Worm (Caenorhabditis elegans) whole organism, L3 larva: ENCODE measurements around the gene uev-2.
A peak's percentile ranks its signal among the peaks of the same experiment; 100 is the strongest.

Experiments used
- ZK546.5 ChIP-seq: sonication (generic microtip); optimal IDR thresholded peaks from 2 replicates; lab custom pipeline; 2017; ENCODE audit warnings: missing biosample characterization, missing genetic modification characterization
- aly-2 ChIP-seq: fragments of 150-350 bp; optimal IDR thresholded peaks from 2 replicates; lab custom pipeline; 2014; ENCODE audit warnings: missing biosample characterization, missing genetic modification characterization
- ama-1 ChIP-seq: fragments of 150-350 bp; optimal IDR thresholded peaks from 2 replicates; lab custom pipeline; 2018
- ceh-16 ChIP-seq: sonication (generic microtip); optimal IDR thresholded peaks from 2 replicates; lab custom pipeline; 2017; ENCODE audit warnings: missing biosample characterization, missing genetic modification characterization
- ceh-28 ChIP-seq: fragments of 150-350 bp; optimal IDR thresholded peaks from 2 replicates; lab custom pipeline; 2014; ENCODE audit warnings: missing biosample characterization, missing genetic modification reagents, missing genetic modification characterization
- ceh-82 ChIP-seq: fragments of 150-350 bp; optimal IDR thresholded peaks from 2 replicates; lab custom pipeline; 2014; ENCODE audit warnings: missing biosample characterization, missing genetic modification characterization
- daf-12 ChIP-seq: fragments of 150-350 bp; optimal IDR thresholded peaks from 2 replicates; lab custom pipeline; 2014; ENCODE audit warnings: missing biosample characterization, missing genetic modification reagents, missing genetic modification characterization
- egl-5 ChIP-seq: fragments of 150-350 bp; optimal IDR thresholded peaks from 2 replicates; lab custom pipeline; 2017; ENCODE audit warnings: missing biosample characterization, missing genetic modification reagents, missing genetic modification characterization, inconsistent platforms
- elt-1 ChIP-seq: fragments of 150-350 bp; optimal IDR thresholded peaks from 2 replicates; lab custom pipeline; 2014; ENCODE audit warnings: missing biosample characterization, missing genetic modification characterization
- elt-2 ChIP-seq: sonication (generic microtip); optimal IDR thresholded peaks from 2 replicates; lab custom pipeline; 2016; ENCODE audit warnings: missing genetic modification reagents, mild to moderate bottlenecking, missing genetic modification characterization, missing compliant biosample characterization
- elt-3 ChIP-seq, 3 experiments: fragments of 150-350 bp in 1 of 3; sonication (generic microtip) in 2 of 3; optimal IDR thresholded peaks; 2 replicates in 2 of 3; 4 replicates in 1 of 3; lab custom pipeline; 2014 to 2017; ENCODE audit warnings: missing biosample characterization in 3 of 3, missing genetic modification characterization in 3 of 3
- fkh-10 ChIP-seq: sonication (generic microtip); optimal IDR thresholded peaks from 2 replicates; lab custom pipeline; 2017; ENCODE audit warnings: missing biosample characterization, missing genetic modification reagents, missing genetic modification characterization
- fkh-2 ChIP-seq: fragments of 150-350 bp; optimal IDR thresholded peaks from 2 replicates; lab custom pipeline; 2014; ENCODE audit warnings: missing biosample characterization, missing genetic modification reagents, missing genetic modification characterization
- hmg-11 ChIP-seq: sonication (generic microtip); optimal IDR thresholded peaks from 2 replicates; lab custom pipeline; 2016; ENCODE audit warnings: missing genetic modification characterization, missing compliant biosample characterization
- lin-15B ChIP-seq: fragments of 150-350 bp; optimal IDR thresholded peaks from 2 replicates; lab custom pipeline; 2014; ENCODE audit warnings: missing biosample characterization, missing genetic modification characterization
- lin-39 ChIP-seq: fragments of 150-350 bp; optimal IDR thresholded peaks from 2 replicates; lab custom pipeline; 2018; ENCODE audit warnings: missing biosample characterization, missing genetic modification reagents, missing genetic modification characterization
- lsy-12 ChIP-seq: sonication (generic microtip); optimal IDR thresholded peaks from 2 replicates; lab custom pipeline; 2016; ENCODE audit warnings: mild to moderate bottlenecking, missing genetic modification characterization, missing compliant biosample characterization
- mml-1 ChIP-seq: fragments of 150-350 bp; sonication (generic microtip); optimal IDR thresholded peaks from 3 replicates; lab custom pipeline; 2014; ENCODE audit warnings: missing biosample characterization, missing genetic modification characterization
- nfya-1 ChIP-seq: sonication (generic microtip); optimal IDR thresholded peaks from 2 replicates; lab custom pipeline; 2017; ENCODE audit warnings: missing genetic modification characterization, mild to moderate bottlenecking, missing compliant biosample characterization, antibody characterized with exemption, moderate library complexity; ENCODE audit not compliant: insufficient read depth
- nhr-11 ChIP-seq: fragments of 150-350 bp; optimal IDR thresholded peaks from 2 replicates; lab custom pipeline; 2014; ENCODE audit warnings: missing biosample characterization, missing genetic modification characterization
- nhr-23 ChIP-seq: fragments of 150-350 bp; optimal IDR thresholded peaks from 2 replicates; lab custom pipeline; 2014; ENCODE audit warnings: missing biosample characterization, missing genetic modification reagents, missing genetic modification characterization
- nhr-237 ChIP-seq: fragments of 150-350 bp; optimal IDR thresholded peaks from 2 replicates; lab custom pipeline; 2014; ENCODE audit warnings: missing biosample characterization, missing genetic modification characterization
- nhr-25 ChIP-seq: sonication (generic microtip); optimal IDR thresholded peaks from 2 replicates; lab custom pipeline; 2017; ENCODE audit warnings: missing biosample characterization, missing genetic modification characterization
- nhr-43 ChIP-seq: sonication (generic microtip); optimal IDR thresholded peaks from 2 replicates; lab custom pipeline; 2016; ENCODE audit warnings: mild to moderate bottlenecking, missing genetic modification characterization, missing compliant biosample characterization; ENCODE audit not compliant: poor library complexity, severe bottlenecking
- nhr-67 ChIP-seq: fragments of 150-350 bp; optimal IDR thresholded peaks from 2 replicates; lab custom pipeline; 2014; ENCODE audit warnings: missing biosample characterization, missing genetic modification characterization
- nhr-76 ChIP-seq: fragments of 150-350 bp; sonication (generic microtip); optimal IDR thresholded peaks from 5 replicates; lab custom pipeline; 2014; ENCODE audit warnings: missing biosample characterization, missing genetic modification characterization
- pha-4 ChIP-seq: fragments of 150-350 bp; optimal IDR thresholded peaks from 2 replicates; lab custom pipeline; 2014; ENCODE audit warnings: missing biosample characterization, missing genetic modification reagents, missing genetic modification characterization
- pqm-1 ChIP-seq: fragments of 150-350 bp; optimal IDR thresholded peaks from 2 replicates; lab custom pipeline; 2017; ENCODE audit warnings: missing biosample characterization, missing genetic modification characterization, inconsistent platforms
- unc-39 ChIP-seq: sonication (generic microtip); optimal IDR thresholded peaks from 4 replicates; lab custom pipeline; 2017; ENCODE audit warnings: missing biosample characterization, missing genetic modification characterization
- unc-62 ChIP-seq: fragments of 150-350 bp; sonication (generic microtip); optimal IDR thresholded peaks from 4 replicates; lab custom pipeline; 2014; ENCODE audit warnings: missing biosample characterization, missing genetic modification reagents, missing genetic modification characterization
- zag-1 ChIP-seq: fragments of 150-350 bp; optimal IDR thresholded peaks from 2 replicates; lab custom pipeline; 2014; ENCODE audit warnings: missing biosample characterization, missing genetic modification characterization
- ztf-11 ChIP-seq: fragments of 150-350 bp; optimal IDR thresholded peaks from 2 replicates; lab custom pipeline; 2014; ENCODE audit warnings: missing biosample characterization, missing genetic modification characterization
- ztf-4 ChIP-seq: fragments of 150-350 bp; optimal IDR thresholded peaks from 2 replicates; lab custom pipeline; 2014; ENCODE audit warnings: missing biosample characterization, missing genetic modification characterization

uev-2 gene

DNA sequence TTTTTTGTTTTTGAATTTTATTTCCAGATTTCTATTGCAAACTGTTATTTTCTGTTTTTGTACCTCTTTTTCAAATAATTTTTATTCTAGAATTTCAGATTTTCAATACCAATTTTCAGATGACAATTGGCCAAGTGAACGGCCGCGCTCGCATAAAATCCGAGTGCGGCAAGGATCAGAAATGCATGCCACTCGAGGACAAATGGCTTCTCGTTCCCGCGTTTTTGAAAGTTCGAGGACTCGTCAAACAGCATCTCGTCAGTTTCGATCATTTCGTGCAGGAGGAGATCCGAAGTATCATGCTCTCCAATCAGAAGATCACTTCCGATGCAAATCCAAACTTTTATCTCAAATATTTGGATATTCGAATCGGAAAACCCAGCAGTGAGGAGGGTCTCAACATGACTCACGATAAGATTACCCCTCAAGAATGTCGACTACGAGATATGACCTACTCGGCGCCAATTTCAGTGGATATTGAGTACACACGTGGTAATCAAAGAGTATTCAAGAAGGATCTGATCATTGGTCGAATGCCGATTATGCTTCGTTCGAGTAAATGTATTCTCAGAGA lies 25.6 kb upstream of the uev-2 start, which contains the start of gene rpc-2:
Gene rpc-2 (plus strand): TSS at position 120 of the 574 bp plus-strand sequence.
- TF ChIP-seq ceh-28 (tag; lab: Kevin White, UChicago), result no peak
- TF ChIP-seq ama-1 (lab: Kevin White, UChicago), result peak; percentile 64
- TF ChIP-seq elt-2 (tag; lab: Kevin White, UChicago), result peak; percentile 8

DNA sequence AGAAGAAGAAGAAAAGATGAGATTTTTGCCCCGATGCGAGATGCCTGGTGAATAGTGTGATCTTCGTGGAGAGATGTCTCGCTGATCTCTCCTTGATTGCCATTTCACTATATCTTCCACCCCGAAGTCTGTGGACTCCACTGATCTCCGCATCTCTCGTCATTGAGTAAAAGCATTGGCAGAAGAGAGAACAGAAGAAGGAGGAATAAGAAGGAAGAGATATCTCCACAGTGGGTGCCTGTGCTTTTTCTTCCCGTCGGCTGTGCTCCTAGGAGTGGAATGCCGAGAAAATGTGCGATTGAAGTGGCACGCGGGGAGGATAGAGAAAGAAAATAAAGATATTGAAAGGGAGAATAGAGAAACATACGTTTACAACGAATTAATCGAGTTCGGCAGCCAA lies 19.2 kb upstream of the uev-2 start:
- TF ChIP-seq daf-12 (tag; lab: Kevin White, UChicago) (no peak), nfya-1 (tag; lab: Kevin White, UChicago) (peak; percentile 23)

DNA sequence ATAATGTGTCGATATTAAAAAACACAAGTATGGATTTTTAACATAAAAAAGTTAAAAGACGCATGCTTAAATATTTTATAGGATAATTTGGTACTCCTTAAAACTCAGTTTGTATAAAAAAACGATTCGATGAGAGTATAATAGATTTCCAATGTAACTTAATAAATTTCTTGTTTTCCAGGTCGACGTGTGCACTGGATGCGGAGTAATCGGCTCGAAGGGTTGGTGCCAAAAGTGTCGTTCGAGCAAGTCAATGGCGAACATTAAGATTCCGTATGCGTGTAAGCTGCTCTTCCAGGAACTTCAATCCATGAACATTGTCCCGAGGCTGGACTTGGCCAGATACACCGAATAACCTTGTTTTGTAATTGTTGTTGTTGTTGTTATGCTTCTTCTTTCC lies 18.6 kb upstream of the uev-2 start:
- no peak for TF ChIP-seq pha-4
- no peak for TF ChIP-seq lsy-12 (tag; lab: Kevin White, UChicago)
- no peak for TF ChIP-seq ceh-16 (tag; lab: Kevin White, UChicago)
- TF ChIP-seq ceh-82 (tag; lab: Kevin White, UChicago), result no peak
- no peak for TF ChIP-seq aly-2
- no peak for TF ChIP-seq fkh-2 (tag; lab: Kevin White, UChicago)
- no peak for TF ChIP-seq nhr-25 (tag; lab: Kevin White, UChicago)
- TF ChIP-seq ama-1 (lab: Kevin White, UChicago), result no peak
- TF ChIP-seq lin-39 (tag; lab: Kevin White, UChicago), result no peak
- no peak for TF ChIP-seq ztf-11 (tag; lab: Kevin White, UChicago)
- TF ChIP-seq lin-15B (tag; lab: Kevin White, UChicago), result no peak
- no peak for TF ChIP-seq fkh-10 (GFP tag; lab: Kevin White, UChicago)
- no peak for TF ChIP-seq nhr-67
- no peak for TF ChIP-seq nhr-76
- TF ChIP-seq mml-1, result no peak

DNA sequence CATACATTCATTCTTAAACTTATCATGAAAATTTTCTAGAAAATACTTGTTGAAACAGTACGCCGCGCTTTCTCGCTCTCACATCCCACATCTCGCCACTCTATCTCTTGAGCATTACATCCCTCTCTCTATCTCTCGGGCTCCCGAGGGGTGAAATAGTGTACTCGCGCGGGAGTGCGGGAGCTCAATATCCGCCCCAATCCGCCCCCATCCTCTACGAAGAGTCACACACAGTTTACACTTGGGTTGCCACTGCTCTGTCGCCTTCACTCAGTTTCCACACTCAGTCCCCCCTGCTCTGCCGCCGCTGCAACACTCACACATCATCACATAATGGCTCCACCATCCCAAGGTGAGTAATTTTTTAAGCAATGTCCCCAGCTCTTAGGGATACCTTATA lies 18.1 kb upstream of the uev-2 start, which contains the start of gene mlc-3:
Gene mlc-3 (plus strand): TSS at position 227 of the 400 bp plus-strand sequence.
- TF ChIP-seq unc-39 (tag; lab: Kevin White, UChicago) (no peak), ceh-16 (tag; lab: Kevin White, UChicago) (no peak), egl-5 (tag; lab: Kevin White, UChicago) (no peak), lsy-12 (tag; lab: Kevin White, UChicago) (no peak), mml-1 (no peak), nhr-23 (no peak), nfya-1 (tag; lab: Kevin White, UChicago) (no peak), daf-12 (tag; lab: Kevin White, UChicago) (no peak)

DNA sequence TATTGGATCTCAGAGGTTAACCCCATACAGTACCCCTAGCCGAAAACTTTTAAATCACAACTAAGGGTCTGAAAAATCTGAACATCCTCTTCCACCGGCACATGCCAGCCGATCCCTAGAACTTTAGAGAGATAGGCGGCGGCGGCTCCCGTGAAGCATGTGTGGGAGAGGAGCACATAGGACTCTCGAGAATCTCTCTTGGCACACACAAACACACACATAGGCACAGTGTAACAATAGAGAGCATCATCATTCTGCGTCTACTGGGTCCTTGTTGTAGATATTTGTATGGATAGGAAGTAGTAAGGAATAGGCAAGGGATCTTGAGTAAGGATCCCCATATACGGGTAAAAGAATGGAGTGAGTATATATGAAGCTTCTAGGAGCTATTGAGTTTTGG lies 17.2 kb upstream of the uev-2 start:
- TF ChIP-seq nhr-43 (tag; lab: Kevin White, UChicago) (no peak), unc-62 (GFP tag; lab: Kevin White, UChicago) (no peak)

DNA sequence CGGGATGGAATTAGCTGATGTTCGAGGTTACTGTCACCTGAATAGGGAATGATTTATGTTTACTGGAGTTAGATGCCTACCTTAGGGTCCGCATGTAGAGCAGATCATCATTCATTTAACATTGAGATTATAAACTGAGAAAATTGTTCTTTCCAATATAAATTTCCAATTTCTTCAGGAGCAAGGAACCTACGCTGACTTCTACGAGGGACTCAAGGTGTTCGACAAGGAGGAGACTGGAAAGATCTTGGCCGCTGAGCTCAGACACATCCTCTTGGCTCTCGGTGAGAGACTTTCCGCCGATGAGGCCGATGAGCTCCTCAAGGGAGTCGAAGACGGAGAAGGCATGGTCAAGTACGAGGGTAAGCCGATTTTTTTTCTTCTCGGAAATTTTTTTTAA lies 16.4 kb upstream of the uev-2 start:
- TF ChIP-seq ceh-16 (tag; lab: Kevin White, UChicago), result no peak
- TF ChIP-seq lin-15B (tag; lab: Kevin White, UChicago), result no peak
- no peak for TF ChIP-seq zag-1 (tag; lab: Kevin White, UChicago)
- TF ChIP-seq ztf-11 (tag; lab: Kevin White, UChicago), result no peak
- no peak for TF ChIP-seq elt-1 (tag; lab: Kevin White, UChicago)
- TF ChIP-seq pha-4, result no peak
- TF ChIP-seq ZK546.5 (tag; lab: Kevin White, UChicago), result no peak
- TF ChIP-seq ztf-4 (tag; lab: Kevin White, UChicago), result no peak

DNA sequence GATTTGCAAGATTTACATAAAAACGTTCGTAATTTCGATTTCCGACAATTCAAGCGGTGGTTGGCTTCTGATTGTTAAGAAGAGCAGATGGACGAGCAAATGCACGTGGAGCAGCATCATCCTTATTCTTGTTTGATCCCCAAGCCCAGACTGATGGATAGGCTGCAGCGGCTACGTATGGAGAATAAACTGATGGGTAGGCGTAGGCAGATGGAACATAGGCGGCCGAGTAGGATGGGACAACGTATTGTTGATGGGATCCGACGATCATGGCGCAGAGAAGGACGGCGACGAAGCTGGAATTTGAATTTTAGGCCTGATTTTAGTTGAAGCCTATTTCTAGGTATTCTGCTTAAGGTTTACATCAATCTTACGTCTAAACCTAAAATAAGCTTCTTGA lies 14.7 kb upstream of the uev-2 start:
- no peak for TF ChIP-seq nhr-76
- no peak for TF ChIP-seq hmg-11 (tag; lab: Kevin White, UChicago)
- TF ChIP-seq daf-12 (tag; lab: Kevin White, UChicago), result no peak
- no peak for TF ChIP-seq elt-3 (tag; optimal IDR thresholded peaks at IDR 0.05; lab: Kevin White, UChicago)
- no peak for TF ChIP-seq lsy-12 (tag; lab: Kevin White, UChicago)
- no peak for TF ChIP-seq nhr-237
- no peak for TF ChIP-seq fkh-2 (tag; lab: Kevin White, UChicago)
- TF ChIP-seq ztf-11 (tag; lab: Kevin White, UChicago), result no peak
- TF ChIP-seq nhr-11 (tag; lab: Kevin White, UChicago), result no peak
- TF ChIP-seq pqm-1 (tag; lab: Kevin White, UChicago), result no peak
